Fruit fly (Drosophila melanogaster): ENCODE results near the gene CG2701.
A peak's percentile ranks its signal among the peaks of the same experiment; 100 is the strongest.

CG2701 gene

DNA sequence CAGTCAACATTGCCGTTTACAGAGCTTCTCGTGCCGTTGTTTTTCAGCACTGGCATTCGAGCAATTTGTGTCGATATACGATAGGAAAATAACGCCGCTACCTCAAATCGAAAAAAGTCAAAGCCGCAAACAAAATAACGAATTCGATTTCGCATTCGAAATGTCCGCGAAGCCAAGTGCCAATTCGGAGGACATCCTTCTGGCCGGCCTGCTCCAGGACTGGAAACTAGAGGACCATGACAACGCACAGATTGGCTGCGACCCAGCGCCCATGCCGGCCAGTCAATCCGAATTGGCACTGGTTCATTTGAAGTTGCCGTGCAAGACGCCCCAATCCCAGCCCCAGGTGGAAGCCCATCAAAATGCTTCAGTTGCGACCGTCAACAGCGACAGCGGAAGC, 5.4 kb downstream of the CG2701 start:
- TF ChIP-seq fd85E (GFP tag; optimal IDR thresholded peaks at IDR 0.05), result no peak
- no peak for TF ChIP-seq CG4318 (GFP tag; optimal IDR thresholded peaks at IDR 0.05)
- TF ChIP-seq dsx (GFP tag; optimal IDR thresholded peaks at IDR 0.05; ENCODE audit: poor library complexity, severe bottlenecking), result no peak
- TF ChIP-seq topi (GFP tag; optimal IDR thresholded peaks at IDR 0.05), result no peak
- no peak for TF ChIP-seq spab (GFP tag; optimal IDR thresholded peaks at IDR 0.05)
- TF ChIP-seq CG11902 (GFP tag; optimal IDR thresholded peaks at IDR 0.05), result no peak
- TF ChIP-seq CG6163 (GFP tag; IDR thresholded peaks at IDR 0.05), result no peak
- no peak for TF ChIP-seq CG32006 (GFP tag; optimal IDR thresholded peaks at IDR 0.05)
- TF ChIP-seq CG3919 (GFP tag; optimal IDR thresholded peaks at IDR 0.05), result no peak
- no peak for TF ChIP-seq salr (GFP tag; optimal IDR thresholded peaks at IDR 0.05)
- no peak for TF ChIP-seq CG34406 (GFP tag; optimal IDR thresholded peaks at IDR 0.05)
- TF ChIP-seq CG8119 (GFP tag; IDR thresholded peaks at IDR 0.05), result no peak
- no peak for TF ChIP-seq CG31627 (GFP tag; optimal IDR thresholded peaks at IDR 0.05)
- TF ChIP-seq Met (GFP tag; optimal IDR thresholded peaks at IDR 0.05), result no peak
- TF ChIP-seq Lpt (GFP tag; optimal IDR thresholded peaks at IDR 0.05), result no peak
- no peak for TF ChIP-seq CG16779 (tag; optimal IDR thresholded peaks at IDR 0.05)
- no peak for TF ChIP-seq pdm3 (GFP tag; optimal IDR thresholded peaks at IDR 0.05)
- TF ChIP-seq OdsH (GFP tag; optimal IDR thresholded peaks at IDR 0.05), result no peak

DNA sequence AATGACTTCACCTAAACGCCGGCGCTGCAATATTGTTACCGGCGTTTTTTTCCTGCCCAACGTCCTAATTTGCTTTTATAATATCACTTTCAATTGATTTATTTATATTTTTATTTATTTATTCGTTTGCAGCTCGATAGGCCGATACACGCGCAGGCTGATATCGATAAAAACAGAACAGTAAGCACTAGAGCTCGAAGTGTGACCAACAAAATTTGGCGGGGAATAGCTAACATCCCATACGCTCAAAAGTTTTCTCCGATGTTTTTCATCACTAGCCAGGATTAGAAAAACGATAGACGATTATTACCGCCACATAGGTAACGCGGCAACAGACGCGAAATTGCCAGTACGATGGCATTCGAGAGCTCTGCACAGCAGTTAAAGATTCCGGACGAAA, 6.4 kb downstream of the CG2701 start, which contains the start of the genes CG2685 and CG2694:
CG2685 (minus strand) TSS at position 185 of the 400 bp plus-strand sequence.
CG2694 (plus strand) TSS at position 304 of the 400 bp plus-strand sequence.
- TF ChIP-seq pdm3 (GFP tag; optimal IDR thresholded peaks at IDR 0.05) (no peak), Eip78C (GFP tag) (peak; percentile 21), OdsH (GFP tag; optimal IDR thresholded peaks at IDR 0.05) (no peak), fd85E (GFP tag; optimal IDR thresholded peaks at IDR 0.05) (no peak), dsx (GFP tag; optimal IDR thresholded peaks at IDR 0.05; ENCODE audit: poor library complexity, severe bottlenecking) (no peak), esn (GFP tag; optimal IDR thresholded peaks at IDR 0.05) (peak; percentile 15), net (GFP tag; optimal IDR thresholded peaks at IDR 0.05) (no peak), svp (GFP tag) (no peak), vri (GFP tag; optimal IDR thresholded peaks at IDR 0.05) (no peak), Lpt (GFP tag; optimal IDR thresholded peaks at IDR 0.05) (no peak), Hr38 (GFP tag; optimal IDR thresholded peaks at IDR 0.05) (no peak)

DNA sequence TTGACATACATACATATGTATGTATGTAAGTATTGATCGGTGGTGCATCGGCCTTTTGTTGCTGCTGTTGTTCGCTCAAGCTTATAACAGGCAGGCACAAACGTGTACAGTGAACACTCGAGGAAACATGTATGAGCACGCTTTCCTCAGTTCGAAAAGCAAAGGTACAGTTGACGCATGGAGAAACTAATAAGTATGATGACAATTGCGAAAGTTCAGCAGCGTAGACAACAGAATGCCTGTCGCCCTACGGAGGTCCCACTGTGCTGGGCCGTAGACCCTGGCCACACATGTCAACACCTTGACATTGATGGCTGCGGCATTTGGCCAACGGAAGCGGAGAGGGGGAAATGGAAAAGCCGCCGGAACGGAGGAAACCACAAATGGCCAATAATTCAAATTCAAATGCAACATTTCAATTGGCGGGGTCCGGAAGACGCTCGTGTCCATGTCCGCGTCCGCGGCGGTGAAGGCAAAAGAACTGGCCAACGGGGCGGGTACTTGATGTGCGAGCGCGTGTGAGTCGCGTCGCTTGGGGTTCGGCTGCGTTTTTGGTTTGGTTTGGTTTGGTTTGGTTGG, 11.9 kb downstream of the CG2701 start, which contains the start of gene CG2681:
CG2681 (plus strand) TSS at position 529 of the 579 bp plus-strand sequence.
- TF ChIP-seq dsx (GFP tag; optimal IDR thresholded peaks at IDR 0.05; ENCODE audit: poor library complexity, severe bottlenecking) (no peak), esn (GFP tag; optimal IDR thresholded peaks at IDR 0.05) (peak; percentile 7), OdsH (GFP tag; optimal IDR thresholded peaks at IDR 0.05) (no peak), Eip75B (GFP tag; optimal IDR thresholded peaks at IDR 0.05) (no peak), lz (GFP tag; optimal IDR thresholded peaks at IDR 0.05) (peak; percentile 20), Ets21C (GFP tag; optimal IDR thresholded peaks at IDR 0.05) (no peak), fkh (GFP tag; optimal IDR thresholded peaks at IDR 0.05) (no peak), CG4318 (GFP tag; optimal IDR thresholded peaks at IDR 0.05) (no peak), CG8119 (GFP tag; IDR thresholded peaks at IDR 0.05) (no peak), eg (GFP tag; IDR thresholded peaks at IDR 0.05) (peak; percentile 68), net (GFP tag; optimal IDR thresholded peaks at IDR 0.05) (no peak), CG7368 (GFP tag; optimal IDR thresholded peaks at IDR 0.05) (peak; percentile 37), pdm3 (GFP tag; optimal IDR thresholded peaks at IDR 0.05) (no peak), Gug (GFP tag; IDR thresholded peaks at IDR 0.05) (peak; percentile 38; the same call in 1 of the 2 replicates), CG11294 (GFP tag; IDR thresholded peaks at IDR 0.05) (peak; percentile 46), Hr38 (GFP tag; optimal IDR thresholded peaks at IDR 0.05) (no peak), CG10631 (GFP tag; optimal IDR thresholded peaks at IDR 0.05) (no peak), Sox15 (GFP tag; optimal IDR thresholded peaks at IDR 0.05) (no peak), CG6854 (GFP tag; optimal IDR thresholded peaks at IDR 0.05) (no peak), vri (GFP tag; optimal IDR thresholded peaks at IDR 0.05) (no peak), CG32006 (GFP tag; optimal IDR thresholded peaks at IDR 0.05) (no peak), fd59A (GFP tag; optimal IDR thresholded peaks at IDR 0.05) (no peak), dac (GFP tag; optimal IDR thresholded peaks at IDR 0.05) (no peak), CG11762 (GFP tag; optimal IDR thresholded peaks at IDR 0.05; ENCODE audit: insufficient read depth) (no peak), CG11902 (GFP tag; optimal IDR thresholded peaks at IDR 0.05) (no peak), CG6163 (GFP tag; IDR thresholded peaks at IDR 0.05) (peak; percentile 71), Hr39 (GFP tag; optimal IDR thresholded peaks at IDR 0.05) (peak; percentile 49), CG6276 (GFP tag; optimal IDR thresholded peaks at IDR 0.05) (no peak), CG3032 (tag; optimal IDR thresholded peaks at IDR 0.05) (no peak), CG10669 (GFP tag; optimal IDR thresholded peaks at IDR 0.05) (no peak), Blimp-1 (GFP tag; optimal IDR thresholded peaks at IDR 0.05) (no peak), ss (GFP tag; optimal IDR thresholded peaks at IDR 0.05) (no peak), CG3919 (GFP tag; optimal IDR thresholded peaks at IDR 0.05) (no peak), CG34406 (GFP tag; optimal IDR thresholded peaks at IDR 0.05) (no peak), Sox102F (GFP tag; optimal IDR thresholded peaks at IDR 0.05) (no peak)
